Worm (Caenorhabditis elegans): ENCODE data around the gene T04B2.3.

Gene T04B2.3

ce11 chrIV:10048268-10048667, 1.1 kb downstream of the T04B2.3 start:
- no peak for TF ChIP-seq elt-1 (tag; optimal IDR thresholded peaks at IDR 0.05)
- no peak for TF ChIP-seq mml-1 (tag; optimal IDR thresholded peaks at IDR 0.05)
- no peak for TF ChIP-seq nhr-77 (tag; optimal IDR thresholded peaks at IDR 0.05)
- no peak for TF ChIP-seq egl-27 (tag; optimal IDR thresholded peaks at IDR 0.05)
- TF ChIP-seq nhr-67 (tag; optimal IDR thresholded peaks at IDR 0.05): no peak
- TF ChIP-seq nfya-1 (tag; optimal IDR thresholded peaks at IDR 0.05; ENCODE audit: insufficient read depth): no peak
- TF ChIP-seq sea-2 (GFP tag; optimal IDR thresholded peaks at IDR 0.05): no peak
- no peak for TF ChIP-seq nhr-43 (tag; optimal IDR thresholded peaks at IDR 0.05; ENCODE audit: poor library complexity, severe bottlenecking)
- TF ChIP-seq ceh-9 (tag; optimal IDR thresholded peaks at IDR 0.05): no peak
- TF ChIP-seq fkh-2 (tag; optimal IDR thresholded peaks at IDR 0.05): no peak
- TF ChIP-seq nhr-76 (tag; optimal IDR thresholded peaks at IDR 0.05): no peak
- TF ChIP-seq lin-39 (tag; optimal IDR thresholded peaks at IDR 0.05): no peak
- no peak for TF ChIP-seq nhr-11 (tag; optimal IDR thresholded peaks at IDR 0.05)
- TF ChIP-seq nhr-23 (tag; optimal IDR thresholded peaks at IDR 0.05): no peak
- no peak for TF ChIP-seq zag-1 (tag; optimal IDR thresholded peaks at IDR 0.05)
- TF ChIP-seq ceh-82 (tag; optimal IDR thresholded peaks at IDR 0.05): no peak
- no peak for TF ChIP-seq unc-62 (GFP tag; optimal IDR thresholded peaks at IDR 0.05)
- TF ChIP-seq R02D3.7 (tag; optimal IDR thresholded peaks at IDR 0.05): no peak

DNA sequence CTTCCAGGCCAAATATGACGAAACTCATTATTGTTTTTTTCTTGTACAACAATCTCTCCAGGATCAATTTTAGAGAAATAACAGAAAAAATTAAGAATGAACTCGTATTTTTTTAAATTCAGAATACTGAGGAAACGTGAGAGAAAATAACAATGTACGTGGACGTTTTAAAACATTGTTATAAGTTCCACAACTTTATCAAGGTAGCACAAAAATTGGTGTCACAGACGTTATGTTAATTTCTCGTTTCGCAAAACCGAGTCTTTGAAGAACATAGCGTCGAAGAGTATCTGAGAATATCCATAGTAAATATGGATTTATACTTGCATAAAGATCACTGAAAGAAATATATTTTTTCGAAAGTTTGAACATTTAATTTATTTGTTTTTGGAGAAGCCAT, 3.9 kb downstream of the T04B2.3 start, which contains the start of gene T04B2.8:
Gene T04B2.8, minus strand, starts transcription at position 101 of the 400 bp plus-strand sequence.
- TF ChIP-seq lsy-12 (tag; optimal IDR thresholded peaks at IDR 0.05) (no peak), ztf-11 (tag; optimal IDR thresholded peaks at IDR 0.05) (no peak), mml-1 (tag; optimal IDR thresholded peaks at IDR 0.05) (no peak), ama-1 (optimal IDR thresholded peaks at IDR 0.05) (no peak), hmg-11 (tag; optimal IDR thresholded peaks at IDR 0.05) (no peak), fos-1 (tag; optimal IDR thresholded peaks at IDR 0.05) (no peak), pha-4 (tag; optimal IDR thresholded peaks at IDR 0.05) (no peak), sea-2 (GFP tag; optimal IDR thresholded peaks at IDR 0.05) (no peak), ceh-16 (tag; optimal IDR thresholded peaks at IDR 0.05) (no peak), unc-62 (GFP tag; optimal IDR thresholded peaks at IDR 0.05) (no peak), nhr-76 (tag; optimal IDR thresholded peaks at IDR 0.05) (no peak), mdl-1 (tag; optimal IDR thresholded peaks at IDR 0.05) (no peak), skn-1 (tag; optimal IDR thresholded peaks at IDR 0.05) (no peak), ceh-9 (tag; optimal IDR thresholded peaks at IDR 0.05) (no peak), tbx-2 (tag; optimal IDR thresholded peaks at IDR 0.05) (no peak), ZK546.5 (tag; optimal IDR thresholded peaks at IDR 0.05) (no peak)

ce11 chrIV:10053550-10053949, 6.3 kb downstream of the T04B2.3 start, which contains the start of gene srv-12:
srv-12 (minus strand) TSS chrIV:10053650.
- no peak for TF ChIP-seq hmg-11 (tag; optimal IDR thresholded peaks at IDR 0.05)
- TF ChIP-seq nhr-43 (tag; optimal IDR thresholded peaks at IDR 0.05; ENCODE audit: poor library complexity, severe bottlenecking): no peak
- no peak for TF ChIP-seq nhr-23 (tag; optimal IDR thresholded peaks at IDR 0.05)
- no peak for TF ChIP-seq pha-4 (tag; optimal IDR thresholded peaks at IDR 0.05)
- TF ChIP-seq jun-1 (tag; optimal IDR thresholded peaks at IDR 0.05): no peak
- no peak for TF ChIP-seq nhr-12 (tag; optimal IDR thresholded peaks at IDR 0.05)
- TF ChIP-seq R02D3.7 (tag; optimal IDR thresholded peaks at IDR 0.05): no peak
- TF ChIP-seq ztf-11 (tag; optimal IDR thresholded peaks at IDR 0.05): no peak
- no peak for TF ChIP-seq ceh-28 (tag; optimal IDR thresholded peaks at IDR 0.05)
- TF ChIP-seq nhr-67 (tag; optimal IDR thresholded peaks at IDR 0.05): no peak
- no peak for TF ChIP-seq nhr-237 (tag; optimal IDR thresholded peaks at IDR 0.05)
- no peak for TF ChIP-seq nhr-25 (tag; optimal IDR thresholded peaks at IDR 0.05)
- TF ChIP-seq unc-39 (tag; optimal IDR thresholded peaks at IDR 0.05): no peak
- no peak for TF ChIP-seq nhr-77 (tag; optimal IDR thresholded peaks at IDR 0.05)
- TF ChIP-seq fkh-2 (tag; optimal IDR thresholded peaks at IDR 0.05): no peak
- no peak for TF ChIP-seq pqm-1 (tag; optimal IDR thresholded peaks at IDR 0.05)
- TF ChIP-seq fkh-10 (GFP tag; optimal IDR thresholded peaks at IDR 0.05): no peak
- TF ChIP-seq ceh-82 (tag; optimal IDR thresholded peaks at IDR 0.05): no peak
- TF ChIP-seq elt-3 (tag; optimal IDR thresholded peaks at IDR 0.05): no peak

- TF ChIP-seq elt-2 (tag; optimal IDR thresholded peaks at IDR 0.05): no peak
- no peak for TF ChIP-seq nfya-1 (tag; optimal IDR thresholded peaks at IDR 0.05; ENCODE audit: insufficient read depth)
- no peak for TF ChIP-seq ceh-9 (tag; optimal IDR thresholded peaks at IDR 0.05)
- TF ChIP-seq ceh-82 (tag; optimal IDR thresholded peaks at IDR 0.05): no peak
- TF ChIP-seq nhr-12 (tag; optimal IDR thresholded peaks at IDR 0.05): no peak
- no peak for TF ChIP-seq fos-1 (tag; optimal IDR thresholded peaks at IDR 0.05)
- TF ChIP-seq hmg-11 (tag; optimal IDR thresholded peaks at IDR 0.05): no peak
- TF ChIP-seq nhr-237 (tag; optimal IDR thresholded peaks at IDR 0.05): no peak
- TF ChIP-seq daf-12 (tag; optimal IDR thresholded peaks at IDR 0.05): no peak
- TF ChIP-seq lsy-12 (tag; optimal IDR thresholded peaks at IDR 0.05): no peak
- no peak for TF ChIP-seq nhr-28 (tag; optimal IDR thresholded peaks at IDR 0.05)
- no peak for TF ChIP-seq nhr-43 (tag; optimal IDR thresholded peaks at IDR 0.05; ENCODE audit: poor library complexity, severe bottlenecking)
Observed at ce11 chrIV:10056138-10056537, 8.9 kb downstream of the T04B2.3 start, which contains the start of gene T04B2.7. T04B2.7 (minus strand) TSS chrIV:10056238.
